Worm (Caenorhabditis elegans): Measurements from ENCODE around the gene srd-11.

DNA sequence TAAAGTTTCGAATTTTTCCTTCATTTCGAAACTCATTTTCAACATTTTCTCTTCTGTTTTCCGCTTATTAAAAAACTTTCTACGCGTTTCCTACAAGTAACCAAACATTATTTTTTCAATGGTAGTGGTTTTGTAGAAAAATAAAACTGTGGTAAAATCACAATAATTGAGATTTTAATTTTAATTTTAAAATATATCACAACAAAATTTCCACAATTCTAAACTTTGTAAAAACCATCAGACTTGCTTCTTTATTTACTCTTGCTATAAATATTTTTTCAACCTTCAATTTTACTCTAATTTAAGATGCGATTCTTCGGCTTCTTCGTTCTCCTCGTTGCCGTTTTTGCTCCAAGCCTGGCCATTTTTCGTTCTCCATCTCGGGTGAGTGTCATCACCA, 31.8 kb downstream of the srd-11 start, which contains the start of gene F53F4.17:
- TF ChIP-seq flt-1 (GFP tag; IDR thresholded peaks at IDR 0.05) (no peak), sea-1 (GFP tag; conservative IDR thresholded peaks at IDR 0.05) (no peak), ama-1 (optimal IDR thresholded peaks at IDR 0.05) (no peak), B0310.2 (tag; optimal IDR thresholded peaks at IDR 0.05) (no peak), tbx-11 (GFP tag; IDR thresholded peaks at IDR 0.05) (no peak), scrt-1 (GFP tag; IDR thresholded peaks at IDR 0.05) (no peak), aly-1 (tag; optimal IDR thresholded peaks at IDR 0.05) (no peak), F13C5.2 (tag; optimal IDR thresholded peaks at IDR 0.05) (no peak), ceh-13 (GFP tag; optimal IDR thresholded peaks at IDR 0.05) (no peak), ceh-36 (tag; optimal IDR thresholded peaks at IDR 0.05) (no peak), pes-1 (GFP tag; IDR thresholded peaks at IDR 0.05) (no peak), ets-7 (tag; optimal IDR thresholded peaks at IDR 0.05) (no peak), hmg-4 (GFP tag; optimal IDR thresholded peaks at IDR 0.05) (no peak), tra-4 (tag; optimal IDR thresholded peaks at IDR 0.05) (no peak)

All from whole organism, early embryonic.